Worm (Caenorhabditis elegans) whole organism, midembryonic: ENCODE measurements around the gene lgc-48.

Experiments used
- T22C8.4 ChIP-seq: fragments of 200-800 bp; sonication (Bioruptor generic); IDR thresholded peaks from 2 replicates; pipeline ENCODE4 v1.3.6; 2022; ENCODE audit warnings: missing genetic modification characterization, missing compliant biosample characterization
- cog-1 ChIP-seq: sonication (generic microtip); optimal IDR thresholded peaks from 2 replicates; lab custom pipeline; 2016; ENCODE audit warnings: missing genetic modification characterization, missing compliant biosample characterization
- flt-1 ChIP-seq: fragments of 200-800 bp; sonication (Bioruptor generic); IDR thresholded peaks from 2 replicates; pipeline ENCODE4 v1.3.6; 2022; ENCODE audit warnings: missing genetic modification characterization, missing compliant biosample characterization
- klf-2 ChIP-seq: fragments of 200-800 bp; sonication (Bioruptor generic); conservative IDR thresholded peaks from 2 replicates; pipeline ENCODE4 v1.3.6; 2022; ENCODE audit warnings: missing genetic modification reagents, missing genetic modification characterization, missing compliant biosample characterization
- med-1 ChIP-seq: sonication (generic microtip); optimal IDR thresholded peaks from 2 replicates; lab custom pipeline; 2017; ENCODE audit warnings: missing genetic modification characterization, mild to moderate bottlenecking, missing compliant biosample characterization, antibody characterized with exemption, missing genetic modification reagents; ENCODE audit not compliant: insufficient read depth
- ref-1 ChIP-seq: fragments of 200-800 bp; sonication (Bioruptor generic); conservative IDR thresholded peaks from 2 replicates; pipeline ENCODE4 v1.3.6; 2022; ENCODE audit warnings: missing genetic modification reagents, missing genetic modification characterization, missing compliant biosample characterization
- ztf-23 ChIP-seq: fragments of 200-800 bp; sonication (Bioruptor generic); IDR thresholded peaks from 2 replicates; pipeline ENCODE4 v1.3.6; 2022; ENCODE audit warnings: missing genetic modification reagents, missing genetic modification characterization, missing compliant biosample characterization

DNA sequence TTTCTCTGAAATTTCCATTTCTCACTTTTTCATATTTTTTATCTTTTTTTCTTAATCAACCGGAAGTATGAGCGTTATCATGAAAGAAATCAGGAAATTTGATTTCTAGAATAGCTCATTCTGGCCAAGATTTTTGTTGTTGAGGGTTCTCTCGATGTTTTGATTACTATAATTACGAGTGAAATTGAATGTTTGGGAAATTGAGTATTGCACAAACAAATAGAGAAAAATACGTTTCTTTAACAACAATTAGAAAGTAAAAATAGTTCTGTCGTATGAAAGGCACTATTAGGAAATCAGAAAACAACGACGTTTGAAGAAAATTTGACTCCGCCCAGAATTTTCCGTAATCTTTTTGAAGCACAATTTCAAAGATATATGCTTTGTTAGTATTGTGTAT lies 40.6 kb upstream of the lgc-48 start:
- no peak for TF ChIP-seq med-1 (GFP tag; lab: Kevin White, UChicago)
- TF ChIP-seq klf-2 (GFP tag; lab: Robert Waterston, UW), result no peak
- no peak for TF ChIP-seq ztf-23 (GFP tag; lab: Robert Waterston, UW)
- TF ChIP-seq cog-1, result no peak
- TF ChIP-seq T22C8.4 (GFP tag; lab: Robert Waterston, UW), result no peak
- no peak for TF ChIP-seq ref-1
- no peak for TF ChIP-seq flt-1 (GFP tag; lab: Robert Waterston, UW)
